Worm (Caenorhabditis elegans): ENCODE measurements around the gene nhr-271.

Gene nhr-271

ce11 chrV:16580424-16580823, at the start of gene nhr-271:
Gene nhr-271, minus strand, starts transcription at chrV:16580524.
- TF ChIP-seq ref-2 (tag; optimal IDR thresholded peaks at IDR 0.05) (no peak), unc-3 (GFP tag; conservative IDR thresholded peaks at IDR 0.05) (no peak), unc-3 (tag; optimal IDR thresholded peaks at IDR 0.05) (no peak)

- TF ChIP-seq fkh-6 (tag; optimal IDR thresholded peaks at IDR 0.05), result no peak
- TF ChIP-seq sox-4 (tag; optimal IDR thresholded peaks at IDR 0.05), result no peak
- TF ChIP-seq nhr-11 (tag; optimal IDR thresholded peaks at IDR 0.05), result no peak
- TF ChIP-seq ceh-14 (tag; optimal IDR thresholded peaks at IDR 0.05), result no peak
- no peak for TF ChIP-seq sox-2 (GFP tag; IDR thresholded peaks at IDR 0.05)
- TF ChIP-seq ceh-30 (tag; optimal IDR thresholded peaks at IDR 0.05), result no peak
- TF ChIP-seq hlh-15 (tag; optimal IDR thresholded peaks at IDR 0.05), result no peak
Measured at ce11 chrV:16629600-16629999, 49.3 kb upstream of the nhr-271 start, which contains the start of gene srd-21. Gene srd-21, plus strand, starts transcription at chrV:16629900.

- TF ChIP-seq ama-1 (optimal IDR thresholded peaks at IDR 0.05) (no peak), sdc-2 (tag; optimal IDR thresholded peaks at IDR 0.05) (peak; percentile 62), ref-2 (tag; optimal IDR thresholded peaks at IDR 0.05) (no peak)
Measured at ce11 chrV:16628991-16629390, 48.7 kb upstream of the nhr-271 start, which contains the start of gene W06G6.2. Gene W06G6.2, plus strand, starts transcription at chrV:16629291.

ce11 chrV:16627962-16628361, 47.6 kb upstream of the nhr-271 start, which contains the start of gene oac-53:
Gene oac-53, minus strand, starts transcription at chrV:16627970.
- TF ChIP-seq tbx-7 (tag; optimal IDR thresholded peaks at IDR 0.05) (no peak), elt-2 (tag; optimal IDR thresholded peaks at IDR 0.05) (peak; percentile 32), F13H6.1 (tag; optimal IDR thresholded peaks at IDR 0.05) (no peak)

ce11 chrV:16622754-16623261, 42.5 kb upstream of the nhr-271 start, which contains the start of gene Y70C5A.2:
Gene Y70C5A.2, minus strand, starts transcription at chrV:16623211.
- no peak for TF ChIP-seq ceh-9 (tag; optimal IDR thresholded peaks at IDR 0.05)
- no peak for TF ChIP-seq nhr-11 (tag; optimal IDR thresholded peaks at IDR 0.05)
- no peak for TF ChIP-seq ttx-3 (tag; optimal IDR thresholded peaks at IDR 0.05)
- TF ChIP-seq K02D7.2 (tag; optimal IDR thresholded peaks at IDR 0.05), result no peak
- no peak for TF ChIP-seq pat-9 (tag; optimal IDR thresholded peaks at IDR 0.05)
- TF ChIP-seq F13H6.1 (tag; optimal IDR thresholded peaks at IDR 0.05), result no peak
- TF ChIP-seq sdc-2 (tag; optimal IDR thresholded peaks at IDR 0.05), result no peak
- no peak for TF ChIP-seq ceh-6 (GFP tag; optimal IDR thresholded peaks at IDR 0.05)
- peak; percentile 82 for TF ChIP-seq pag-3 (tag; optimal IDR thresholded peaks at IDR 0.05; ENCODE audit: borderline replicate concordance)

ce11 chrV:16621894-16622293, 41.6 kb upstream of the nhr-271 start:
- TF ChIP-seq F13H6.1 (tag; optimal IDR thresholded peaks at IDR 0.05) (no peak), ttx-3 (tag; optimal IDR thresholded peaks at IDR 0.05) (peak; percentile 56), lin-11 (tag; optimal IDR thresholded peaks at IDR 0.05) (peak; percentile 45), elt-2 (tag; optimal IDR thresholded peaks at IDR 0.05) (peak; percentile 26), pat-9 (tag; optimal IDR thresholded peaks at IDR 0.05) (peak; percentile 24), ceh-6 (GFP tag; optimal IDR thresholded peaks at IDR 0.05) (peak; percentile 57)

- TF ChIP-seq rnt-1 (tag; optimal IDR thresholded peaks at IDR 0.05) (no peak), lim-6 (tag; optimal IDR thresholded peaks at IDR 0.05) (no peak), nhr-232 (tag; optimal IDR thresholded peaks at IDR 0.05) (no peak), gmeb-2 (tag; optimal IDR thresholded peaks at IDR 0.05) (no peak), ceh-31 (tag; optimal IDR thresholded peaks at IDR 0.05) (no peak), K09A11.1 (tag; optimal IDR thresholded peaks at IDR 0.05; ENCODE audit: insufficient read depth) (no peak), ceh-9 (tag; optimal IDR thresholded peaks at IDR 0.05) (no peak), hlh-13 (GFP tag; optimal IDR thresholded peaks at IDR 0.05) (no peak), elt-4 (tag; optimal IDR thresholded peaks at IDR 0.05) (no peak), che-1 (tag; optimal IDR thresholded peaks at IDR 0.05) (no peak), odd-2 (tag; optimal IDR thresholded peaks at IDR 0.05) (no peak), Y22D7AL.16 (tag; optimal IDR thresholded peaks at IDR 0.05) (no peak), nhr-11 (tag; optimal IDR thresholded peaks at IDR 0.05) (no peak), pat-9 (tag; optimal IDR thresholded peaks at IDR 0.05) (no peak), ceh-45 (GFP tag; IDR thresholded peaks at IDR 0.05) (no peak), ceh-30 (tag; optimal IDR thresholded peaks at IDR 0.05) (no peak), nfya-1 (tag; optimal IDR thresholded peaks at IDR 0.05) (no peak), eyg-1 (tag; optimal IDR thresholded peaks at IDR 0.05) (no peak), lin-11 (tag; optimal IDR thresholded peaks at IDR 0.05) (no peak)
Measured at ce11 chrV:16620874-16621273, 40.5 kb upstream of the nhr-271 start, which contains the start of gene Y70C5A.3. Gene Y70C5A.3, minus strand, starts transcription at chrV:16620923.
